Fruit fly (Drosophila melanogaster) whole organism, embryonic: ENCODE measurements around the gene mts.

ENCODE experiments used
- Atf3 ChIP-seq: fragments of 200-800 bp; sonication (Bioruptor generic); optimal IDR thresholded peaks from 3 replicates; lab custom pipeline; 2016; ENCODE audit warnings: missing biosample characterization, missing genetic modification characterization
- Blimp-1 ChIP-seq: fragments of 200-800 bp; sonication (Bioruptor generic); optimal IDR thresholded peaks from 3 replicates; lab custom pipeline; 2018; ENCODE audit warnings: missing biosample characterization, missing genetic modification characterization, mild to moderate bottlenecking, moderate library complexity, missing genetic modification reagents
- CG11504 ChIP-seq: fragments of 200-800 bp; sonication (Bioruptor generic); optimal IDR thresholded peaks from 3 replicates; lab custom pipeline; 2019; ENCODE audit warnings: missing biosample characterization, mild to moderate bottlenecking, missing genetic modification characterization, moderate library complexity
- CG11560 ChIP-seq: fragments of 200-800 bp; sonication (Bioruptor generic); IDR thresholded peaks from 3 replicates; pipeline ENCODE4 v1.3.6; 2022; ENCODE audit warnings: missing biosample characterization, missing genetic modification characterization
- CG16779 ChIP-seq: fragments of 200-800 bp; sonication (Bioruptor generic); IDR thresholded peaks from 2 replicates; pipeline ENCODE4 v1.3.6; 2022; ENCODE audit warnings: missing biosample characterization, missing genetic modification characterization
- CG17568 ChIP-seq: fragments of 200-800 bp; sonication (Bioruptor generic); optimal IDR thresholded peaks from 2 replicates; lab custom pipeline; 2018; ENCODE audit warnings: missing biosample characterization, mild to moderate bottlenecking, missing genetic modification characterization, moderate library complexity
- CG17829 ChIP-seq: fragments of 200-800 bp; optimal IDR thresholded peaks from 2 replicates; lab custom pipeline; 2019; ENCODE audit warnings: missing biosample characterization, mild to moderate bottlenecking, missing genetic modification characterization, moderate library complexity
- CG18262 ChIP-seq: fragments of 200-800 bp; optimal IDR thresholded peaks from 3 replicates; lab custom pipeline; 2019; ENCODE audit warnings: missing biosample characterization, mild to moderate bottlenecking, missing genetic modification characterization, moderate library complexity
- CG2120 ChIP-seq: fragments of 200-800 bp; sonication (Bioruptor generic); optimal IDR thresholded peaks from 3 replicates; lab custom pipeline; 2016; ENCODE audit warnings: missing biosample characterization, missing genetic modification characterization
- CG30403 ChIP-seq: fragments of 200-800 bp; sonication (Bioruptor generic); optimal IDR thresholded peaks from 3 replicates; lab custom pipeline; 2016; ENCODE audit warnings: missing biosample characterization, missing genetic modification characterization
- CG34376 ChIP-seq: fragments of 200-800 bp; sonication (Bioruptor generic); optimal IDR thresholded peaks from 2 replicates; lab custom pipeline; 2018; ENCODE audit warnings: missing biosample characterization, mild to moderate bottlenecking, missing genetic modification characterization
- CG4404 ChIP-seq: fragments of 200-800 bp; sonication (Bioruptor generic); IDR thresholded peaks from 2 replicates; pipeline ENCODE4 v1.3.6; 2022; ENCODE audit warnings: missing biosample characterization, missing genetic modification characterization
- CG4424 ChIP-seq: fragments of 200-800 bp; sonication (Bioruptor generic); optimal IDR thresholded peaks from 3 replicates; lab custom pipeline; 2016; ENCODE audit warnings: missing biosample characterization, missing genetic modification characterization
- CG4730 ChIP-seq: fragments of 200-800 bp; sonication (Bioruptor generic); IDR thresholded peaks from 2 replicates; pipeline ENCODE4 v1.3.6; 2022; ENCODE audit warnings: missing biosample characterization, missing genetic modification characterization
- CG5180 ChIP-seq: fragments of 200-800 bp; sonication (Bioruptor generic); optimal IDR thresholded peaks from 3 replicates; lab custom pipeline; 2017; ENCODE audit warnings: missing biosample characterization, missing genetic modification characterization, mild to moderate bottlenecking, moderate library complexity, missing genetic modification reagents
- CG6254 ChIP-seq: fragments of 200-800 bp; sonication (Bioruptor generic); optimal IDR thresholded peaks from 3 replicates; lab custom pipeline; 2017; ENCODE audit warnings: mild to moderate bottlenecking, missing biosample characterization, missing genetic modification reagents, missing genetic modification characterization
- CG6272 ChIP-seq: fragments of 200-800 bp; sonication (Bioruptor generic); IDR thresholded peaks from 2 replicates; pipeline ENCODE4 v1.3.6; 2022; ENCODE audit warnings: missing biosample characterization, missing genetic modification characterization
- CG6689 ChIP-seq: fragments of 200-800 bp; sonication (Bioruptor generic); IDR thresholded peaks from 2 replicates; pipeline ENCODE4 v1.3.6; 2022; ENCODE audit warnings: missing biosample characterization, missing genetic modification characterization
- CG6765 ChIP-seq: fragments of 200-800 bp; sonication (Bioruptor generic); optimal IDR thresholded peaks from 3 replicates; lab custom pipeline; 2017; ENCODE audit warnings: missing biosample characterization, mild to moderate bottlenecking, missing genetic modification characterization
- CG8290 ChIP-seq, 3 experiments: fragments of 200-800 bp; sonication (Bioruptor generic); optimal IDR thresholded peaks; 2 replicates each; lab custom pipeline; 2016 to 2019; ENCODE audit warnings: missing biosample characterization in 3 of 3, missing genetic modification characterization in 3 of 3, mild to moderate bottlenecking in 2 of 3, moderate library complexity in 1 of 3
- CG8944 ChIP-seq: fragments of 200-800 bp; sonication (Bioruptor generic); optimal IDR thresholded peaks from 3 replicates; lab custom pipeline; 2016; ENCODE audit warnings: missing biosample characterization, missing genetic modification characterization
- CG9727 ChIP-seq: fragments of 200-800 bp; sonication (Bioruptor generic); optimal IDR thresholded peaks from 3 replicates; lab custom pipeline; 2017; ENCODE audit warnings: missing biosample characterization, mild to moderate bottlenecking, missing genetic modification characterization
- Deaf1 ChIP-seq: fragments of 200-800 bp; optimal IDR thresholded peaks from 3 replicates; lab custom pipeline; 2019; ENCODE audit warnings: missing biosample characterization, mild to moderate bottlenecking, missing genetic modification characterization, moderate library complexity
- Drgx ChIP-seq: fragments of 200-800 bp; sonication (Bioruptor generic); IDR thresholded peaks from 2 replicates; pipeline ENCODE4 v1.3.6; 2022; ENCODE audit warnings: missing biosample characterization, missing genetic modification characterization
- Fer2 ChIP-seq: fragments of 200-800 bp; sonication (Bioruptor generic); optimal IDR thresholded peaks from 2 replicates; lab custom pipeline; 2018; ENCODE audit warnings: missing biosample characterization, mild to moderate bottlenecking, missing genetic modification characterization, moderate library complexity
- HLH4C ChIP-seq: fragments of 200-800 bp; sonication (Bioruptor generic); IDR thresholded peaks from 3 replicates; pipeline ENCODE4 v1.3.6; 2022; ENCODE audit warnings: missing biosample characterization, missing genetic modification characterization; ENCODE audit not compliant: partially characterized antibody
- Max ChIP-seq: fragments of 200-800 bp; sonication (Bioruptor generic); optimal IDR thresholded peaks from 2 replicates; lab custom pipeline; 2016; ENCODE audit warnings: missing biosample characterization, mild to moderate bottlenecking, missing genetic modification characterization
- Opbp ChIP-seq: fragments of 200-800 bp; sonication (Bioruptor generic); IDR thresholded peaks from 3 replicates; pipeline ENCODE4 v1.3.6; 2022; ENCODE audit warnings: missing biosample characterization, missing genetic modification characterization; ENCODE audit not compliant: partially characterized antibody
- PHDP ChIP-seq: fragments of 200-800 bp; sonication (Bioruptor generic); optimal IDR thresholded peaks from 3 replicates; lab custom pipeline; 2018; ENCODE audit warnings: missing biosample characterization, mild to moderate bottlenecking, missing genetic modification characterization, moderate library complexity
- Rx ChIP-seq: fragments of 200-800 bp; sonication (Bioruptor generic); IDR thresholded peaks from 2 replicates; pipeline ENCODE4 v1.3.6; 2022; ENCODE audit warnings: missing biosample characterization, missing genetic modification characterization
- Sry-δ ChIP-seq: fragments of 200-800 bp; sonication (Bioruptor generic); optimal IDR thresholded peaks from 2 replicates; lab custom pipeline; 2016; ENCODE audit warnings: missing biosample characterization, missing genetic modification characterization
- Vsx1 ChIP-seq: fragments of 200-800 bp; sonication (Bioruptor generic); optimal IDR thresholded peaks from 2 replicates; lab custom pipeline; 2017; ENCODE audit warnings: missing biosample characterization, mild to moderate bottlenecking, missing genetic modification characterization, missing genetic modification reagents
- Xbp1 ChIP-seq: fragments of 200-800 bp; sonication (Bioruptor generic); optimal IDR thresholded peaks from 3 replicates; lab custom pipeline; 2016; ENCODE audit warnings: missing biosample characterization, mild to moderate bottlenecking, missing genetic modification characterization
- ato ChIP-seq: fragments of 200-800 bp; sonication (Bioruptor generic); IDR thresholded peaks from 2 replicates; pipeline ENCODE4 v1.3.6; 2022; ENCODE audit warnings: missing biosample characterization, missing genetic modification characterization; ENCODE audit not compliant: partially characterized antibody
- dati ChIP-seq: fragments of 200-800 bp; sonication (Bioruptor generic); IDR thresholded peaks from 2 replicates; pipeline ENCODE4 v1.3.6; 2022; ENCODE audit warnings: missing biosample characterization, missing genetic modification characterization
- dm ChIP-seq: fragments of 200-800 bp; sonication (Bioruptor generic); optimal IDR thresholded peaks from 3 replicates; lab custom pipeline; 2016; ENCODE audit warnings: missing biosample characterization, missing genetic modification characterization
- esg ChIP-seq: fragments of 200-800 bp; sonication (Bioruptor generic); conservative IDR thresholded peaks from 2 replicates; pipeline ENCODE4 v1.3.6; 2022; ENCODE audit warnings: missing biosample characterization, missing genetic modification characterization
- grau ChIP-seq: fragments of 200-800 bp; optimal IDR thresholded peaks from 3 replicates; lab custom pipeline; 2019; ENCODE audit warnings: missing biosample characterization, mild to moderate bottlenecking, missing genetic modification characterization, moderate library complexity
- her ChIP-seq: fragments of 200-800 bp; sonication (Bioruptor generic); optimal IDR thresholded peaks from 2 replicates; lab custom pipeline; 2016; ENCODE audit warnings: missing biosample characterization, missing genetic modification characterization
- nmo ChIP-seq: fragments of 200-800 bp; sonication (Bioruptor generic); optimal IDR thresholded peaks from 2 replicates; lab custom pipeline; 2018; ENCODE audit warnings: missing biosample characterization, mild to moderate bottlenecking, missing genetic modification characterization, moderate library complexity
- nom ChIP-seq: fragments of 200-800 bp; sonication (Bioruptor generic); optimal IDR thresholded peaks from 2 replicates; lab custom pipeline; 2017; ENCODE audit warnings: missing biosample characterization, missing genetic modification characterization, mild to moderate bottlenecking, moderate library complexity, missing genetic modification reagents
- otp ChIP-seq: fragments of 200-800 bp; sonication (Bioruptor generic); IDR thresholded peaks from 3 replicates; pipeline ENCODE4, ENCODE4 v1.3.6; 2022; ENCODE audit warnings: missing biosample characterization, missing genetic modification characterization
- pfk ChIP-seq: fragments of 200-800 bp; sonication (Bioruptor generic); optimal IDR thresholded peaks from 2 replicates; lab custom pipeline; 2018; ENCODE audit warnings: missing biosample characterization, mild to moderate bottlenecking, missing genetic modification characterization, moderate library complexity
- prd ChIP-seq, 3 experiments: fragments of >200 bp in 2 of 3; fragments of 200-800 bp in 1 of 3; sonication (Bioruptor generic) in 1 of 3; optimal IDR thresholded peaks in 2 of 3; IDR thresholded peaks in 1 of 3; 2 replicates in 2 of 3; 3 replicates in 1 of 3; pipeline versions ENCODE4 v1.3.6 to Lab custom; 2017 to 2022; ENCODE audit warnings: missing biosample characterization in 1 of 3, missing genetic modification characterization in 1 of 3
- ranshi ChIP-seq: fragments of 200-800 bp; sonication (Bioruptor generic); IDR thresholded peaks from 2 replicates; pipeline ENCODE4 v1.3.6; 2022; ENCODE audit warnings: missing biosample characterization, missing genetic modification characterization
- seq ChIP-seq: fragments of 200-800 bp; sonication (Bioruptor generic); IDR thresholded peaks from 2 replicates; pipeline ENCODE4 v1.3.6; 2022; ENCODE audit warnings: missing biosample characterization, missing genetic modification characterization
- sisA ChIP-seq: fragments of 200-800 bp; sonication (Bioruptor generic); IDR thresholded peaks from 2 replicates; pipeline ENCODE4 v1.3.6; 2022; ENCODE audit warnings: missing biosample characterization, missing genetic modification characterization
- unpg ChIP-seq: fragments of 200-800 bp; sonication (Bioruptor generic); optimal IDR thresholded peaks from 3 replicates; lab custom pipeline; 2018; ENCODE audit warnings: missing biosample characterization, mild to moderate bottlenecking, missing genetic modification characterization, moderate library complexity

The mts gene

dm6 chr2L:7871821-7872524 is 44.5 kb downstream of the mts start (continued):
- TF ChIP-seq dm (GFP tag; lab: Kevin White, UChicago) (no peak), Max (GFP tag; lab: Kevin White, UChicago) (no peak), CG6254 (no peak), CG11560 (tag; lab: Robert Waterston, UW) (no peak), CG11504 (peak; percentile 65), CG5180 (peak; percentile 10), grau (tag; lab: Kevin White, UChicago) (peak; percentile 77), Vsx1 (GFP tag; lab: Kevin White, UChicago) (no peak), esg (GFP tag; lab: Robert Waterston, UW) (no peak), Fer2 (tag; lab: Kevin White, UChicago) (peak; percentile 17), CG8944 (GFP tag; lab: Kevin White, UChicago) (no peak), CG17829 (peak; percentile 17), Blimp-1 (GFP tag; lab: Kevin White, UChicago) (peak; percentile 18), otp (GFP tag; lab: Robert Waterston, UW) (no peak), CG34376 (no peak), HLH4C (no peak), CG18262 (tag; lab: Kevin White, UChicago) (peak; percentile 50), nmo (GFP tag; lab: Kevin White, UChicago) (peak; percentile 51), CG17568 (GFP tag; lab: Kevin White, UChicago) (peak; percentile 16), nom (GFP tag; lab: Kevin White, UChicago) (no peak), CG16779 (no peak), CG2120 (peak; percentile 77), seq (GFP tag; lab: Robert Waterston, UW) (peak; percentile 33; the same call in 1 of the 2 replicates), Xbp1 (GFP tag; lab: Kevin White, UChicago) (peak; percentile 42), Opbp (GFP tag; lab: Robert Waterston, UW) (no peak), PHDP (peak; percentile 51), sisA (GFP tag; lab: Robert Waterston, UW) (peak; percentile 24; the same call in 1 of the 2 replicates), ranshi (GFP tag; lab: Robert Waterston, UW) (no peak), Drgx (no peak), CG6272 (no peak), CG6689 (GFP tag; lab: Robert Waterston, UW) (0 out of 2 replicates have a peak, but pooled peaks have one; percentile 6), CG6765 (GFP tag; lab: Kevin White, UChicago) (peak; percentile 3), unpg (GFP tag; lab: Kevin White, UChicago) (peak; percentile 50), Deaf1 (no peak), CG9727 (GFP tag; lab: Kevin White, UChicago) (peak; percentile 54), CG4424 (peak; percentile 34), CG4730 (GFP tag; lab: Robert Waterston, UW) (peak; percentile 15; the same call in 1 of the 2 replicates), prd (optimal IDR thresholded peaks at IDR 0.05; lab: Kevin White, UChicago) (no peak), prd (GFP tag; IDR thresholded peaks at IDR 0.05; lab: Robert Waterston, UW) (0 out of 3 replicates have a peak, but pooled peaks have one; percentile 8), Atf3 (GFP tag; lab: Kevin White, UChicago) (no peak), pfk (no peak), ato (no peak), Rx (no peak), dati (no peak), CG8290 (GFP tag; optimal IDR thresholded peaks at IDR 0.05; lab: Kevin White, UChicago) (no peak), CG8290 (tag; optimal IDR thresholded peaks at IDR 0.05; lab: Kevin White, UChicago) (no peak), CG30403 (GFP tag; lab: Kevin White, UChicago) (peak; percentile 60), Sry-δ (GFP tag; lab: Kevin White, UChicago) (no peak), her (no peak), CG4404 (0 out of 2 replicates have a peak, but pooled peaks have one; percentile 24)
